Fruit fly (Drosophila melanogaster) whole organism, adult: ENCODE measurements around the gene CG34448.

ENCODE experiments used
- CG11617 ChIP-seq: fragments of 200-800 bp; sonication (Bioruptor generic); optimal IDR thresholded peaks from 2 replicates; lab custom pipeline; 2017; ENCODE audit warnings: mild to moderate bottlenecking, missing biosample characterization, missing genetic modification reagents, missing genetic modification characterization
- CG14711 ChIP-seq: fragments of 200-800 bp; sonication (Bioruptor generic); optimal IDR thresholded peaks from 2 replicates; lab custom pipeline; 2018; ENCODE audit warnings: missing biosample characterization, mild to moderate bottlenecking, missing genetic modification characterization, moderate library complexity
- CG33017 ChIP-seq: fragments of 200-800 bp; sonication (Bioruptor generic); optimal IDR thresholded peaks from 2 replicates; lab custom pipeline; 2018; ENCODE audit warnings: missing biosample characterization, mild to moderate bottlenecking, missing genetic modification characterization, moderate library complexity
- CG5204 ChIP-seq: fragments of 200-800 bp; sonication (Bioruptor generic); optimal IDR thresholded peaks from 2 replicates; lab custom pipeline; 2016; ENCODE audit warnings: missing biosample characterization, missing genetic modification characterization
- CG7101 ChIP-seq: fragments of 200-800 bp; sonication (Bioruptor generic); optimal IDR thresholded peaks from 2 replicates; lab custom pipeline; 2018; ENCODE audit warnings: missing biosample characterization, mild to moderate bottlenecking, missing genetic modification characterization, moderate library complexity
- Clk ChIP-seq: fragments of 200-800 bp; sonication (Bioruptor generic); optimal IDR thresholded peaks from 2 replicates; lab custom pipeline; 2017; ENCODE audit warnings: missing biosample characterization, missing genetic modification characterization
- Crg-1 ChIP-seq: fragments of 200-800 bp; sonication (Bioruptor generic); optimal IDR thresholded peaks from 2 replicates; lab custom pipeline; 2016; ENCODE audit warnings: missing biosample characterization, missing genetic modification characterization
- Hr96 ChIP-seq: fragments of 200-800 bp; sonication (Bioruptor generic); optimal IDR thresholded peaks from 2 replicates; lab custom pipeline; 2016; ENCODE audit warnings: missing biosample characterization, missing genetic modification characterization
- Mnt ChIP-seq: fragments of 200-800 bp; sonication (Bioruptor generic); optimal IDR thresholded peaks from 2 replicates; lab custom pipeline; 2016; ENCODE audit warnings: missing biosample characterization, mild to moderate bottlenecking, missing genetic modification characterization
- cnc ChIP-seq, 2 experiments: fragments of >200 bp; optimal IDR thresholded peaks; 2 replicates each; lab custom pipeline; 2017
- kay ChIP-seq: fragments of 200-800 bp; sonication (Bioruptor generic); peaks from one replicate; lab custom pipeline; 2016; ENCODE audit warnings: missing biosample characterization, missing genetic modification characterization, borderline replicate concordance
- ovo ChIP-seq: fragments of 200-800 bp; sonication (Bioruptor generic); optimal IDR thresholded peaks from 2 replicates; lab custom pipeline; 2016; ENCODE audit warnings: missing biosample characterization, missing genetic modification characterization
- toe ChIP-seq: fragments of 200-800 bp; sonication (Bioruptor generic); optimal IDR thresholded peaks from 2 replicates; lab custom pipeline; 2016; ENCODE audit warnings: missing biosample characterization, missing genetic modification characterization

DNA sequence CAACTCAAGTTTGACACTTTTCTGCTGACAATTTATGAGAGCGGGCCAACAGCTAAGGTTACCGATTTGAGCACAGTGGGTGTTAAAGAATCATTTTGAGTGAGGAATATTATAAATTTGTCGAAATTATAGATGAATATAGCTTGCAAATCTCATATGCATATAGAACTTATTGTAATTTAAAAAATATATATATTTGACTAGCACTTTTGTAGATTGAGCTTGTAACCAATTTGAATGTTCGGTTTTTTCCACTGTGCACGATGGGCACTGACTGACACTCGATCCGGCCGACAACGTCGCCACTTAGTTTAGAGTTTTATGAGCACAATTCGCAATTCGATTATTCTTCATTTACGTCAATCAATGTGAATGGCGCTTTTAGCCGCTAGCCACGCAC lies 19.3 kb downstream of the CG34448 start:
- TF ChIP-seq Mnt (GFP tag; lab: Kevin White, UChicago) (no peak), toe (no peak), CG14711 (tag; lab: Kevin White, UChicago) (no peak), cnc (optimal IDR thresholded peaks at IDR 0.05; lab: Kevin White, UChicago) (no peak), Crg-1 (no peak), kay (GFP tag; lab: Kevin White, UChicago) (no peak), Hr96 (GFP tag; lab: Kevin White, UChicago) (no peak), CG11617 (no peak), CG5204 (GFP tag; lab: Kevin White, UChicago) (no peak), CG7101 (tag; lab: Kevin White, UChicago) (no peak), Clk (no peak), ovo (GFP tag; lab: Kevin White, UChicago) (no peak), CG33017 (no peak)
